Worm (Caenorhabditis elegans): Measurements from ENCODE around the gene best-5.

Gene best-5

ce11 chrIII:9667591-9668265, 22.3 kb downstream of the best-5 start, which contains the start of gene C07A9.9 (continued):
- TF ChIP-seq lin-13 (GFP tag; optimal IDR thresholded peaks at IDR 0.05) (no peak), lsy-2 (tag; optimal IDR thresholded peaks at IDR 0.05) (peak; percentile 44 to 67), lir-3 (tag; optimal IDR thresholded peaks at IDR 0.05; ENCODE audit: poor library complexity) (peak; percentile 15), nhr-20 (tag; optimal IDR thresholded peaks at IDR 0.05) (peak; percentile 79), efl-1 (optimal IDR thresholded peaks at IDR 0.05) (peak; percentile 44 to 61), efl-1 (GFP tag; optimal IDR thresholded peaks at IDR 0.05 in 1 of 2) (peak; percentile 24 to 93), hpl-2 (GFP tag; optimal IDR thresholded peaks at IDR 0.05) (no peak), egl-13 (tag; optimal IDR thresholded peaks at IDR 0.05) (peak; percentile 60), zip-4 (GFP tag; optimal IDR thresholded peaks at IDR 0.05) (no peak), F16B12.6 (tag; optimal IDR thresholded peaks at IDR 0.05) (peak; percentile 23), pag-3 (tag; optimal IDR thresholded peaks at IDR 0.05; ENCODE audit: borderline replicate concordance, insufficient read depth) (no peak), fkh-10 (GFP tag; optimal IDR thresholded peaks at IDR 0.05) (peak; percentile 26), mep-1 (tag; optimal IDR thresholded peaks at IDR 0.05) (peak; percentile 31), ztf-11 (tag; optimal IDR thresholded peaks at IDR 0.05) (peak in 1 of 2 experiments; percentile 50)

- peak; percentile 97 for TF ChIP-seq blmp-1 (tag; optimal IDR thresholded peaks at IDR 0.05)
- peak; percentile 22 for TF ChIP-seq rnt-1 (tag; optimal IDR thresholded peaks at IDR 0.05)
- peak; percentile 44 for TF ChIP-seq lin-14 (GFP tag; optimal IDR thresholded peaks at IDR 0.05)
- no peak for TF ChIP-seq aha-1 (tag; optimal IDR thresholded peaks at IDR 0.05)
- peak in 1 of 6 experiments; percentile 22 for TF ChIP-seq elt-3 (tag; optimal IDR thresholded peaks at IDR 0.05)
- TF ChIP-seq efl-1 (optimal IDR thresholded peaks at IDR 0.05): peak in 1 of 2 experiments; percentile 0
- TF ChIP-seq efl-1 (GFP tag; optimal IDR thresholded peaks at IDR 0.05 in 1 of 2): peak in 1 of 2 experiments; percentile 78
- no peak for TF ChIP-seq Y116A8C.19 (tag; optimal IDR thresholded peaks at IDR 0.05; ENCODE audit: borderline replicate concordance)
- no peak for TF ChIP-seq pag-3 (tag; optimal IDR thresholded peaks at IDR 0.05; ENCODE audit: borderline replicate concordance, insufficient read depth)
- peak in 1 of 2 experiments; percentile 46 for TF ChIP-seq mdl-1 (tag; optimal IDR thresholded peaks at IDR 0.05)
- TF ChIP-seq pax-3 (tag; optimal IDR thresholded peaks at IDR 0.05): no peak
- peak in 1 of 2 experiments; percentile 40 for TF ChIP-seq lsy-2 (tag; optimal IDR thresholded peaks at IDR 0.05)
- TF ChIP-seq dsc-1 (tag; optimal IDR thresholded peaks at IDR 0.05): peak; percentile 37
- peak; percentile 7 for TF ChIP-seq snu-23 (GFP tag; optimal IDR thresholded peaks at IDR 0.05)
Observed at ce11 chrIII:9666668-9667067, 23.4 kb downstream of the best-5 start.

ce11 chrIII:9666239-9666638, 23.8 kb downstream of the best-5 start:
- TF ChIP-seq nhr-90 (tag; optimal IDR thresholded peaks at IDR 0.05; ENCODE audit: poor library complexity): peak; percentile 47
- TF ChIP-seq hlh-17 (GFP tag; optimal IDR thresholded peaks at IDR 0.05; ENCODE audit: borderline replicate concordance): no peak
- TF ChIP-seq lsy-2 (tag; optimal IDR thresholded peaks at IDR 0.05): peak in 1 of 2 experiments; percentile 54
- TF ChIP-seq snu-23 (GFP tag; optimal IDR thresholded peaks at IDR 0.05): peak; percentile 44
- TF ChIP-seq nhr-84 (tag; optimal IDR thresholded peaks at IDR 0.05): no peak
- no peak for TF ChIP-seq lin-15B (tag; optimal IDR thresholded peaks at IDR 0.05)
- peak in 1 of 2 experiments; percentile 72 for TF ChIP-seq lin-35 (GFP tag; optimal IDR thresholded peaks at IDR 0.05)
- TF ChIP-seq blmp-1 (tag; optimal IDR thresholded peaks at IDR 0.05): no peak
- TF ChIP-seq nhr-20 (tag; optimal IDR thresholded peaks at IDR 0.05): peak; percentile 76
- TF ChIP-seq dpl-1 (GFP tag; optimal IDR thresholded peaks at IDR 0.05): peak in 1 of 3 experiments; percentile 22
- no peak for TF ChIP-seq hlh-4 (tag; optimal IDR thresholded peaks at IDR 0.05)
- TF ChIP-seq aly-2 (tag; optimal IDR thresholded peaks at IDR 0.05): no peak
- TF ChIP-seq ces-1 (GFP tag; optimal IDR thresholded peaks at IDR 0.05): no peak
- TF ChIP-seq elt-2 (tag; optimal IDR thresholded peaks at IDR 0.05): peak; percentile 41
- TF ChIP-seq unc-130 (tag; optimal IDR thresholded peaks at IDR 0.05): no peak
- no peak for TF ChIP-seq sptf-1 (tag; optimal IDR thresholded peaks at IDR 0.05)
- no peak for TF ChIP-seq egl-13 (tag; optimal IDR thresholded peaks at IDR 0.05)
- TF ChIP-seq sox-4 (tag; optimal IDR thresholded peaks at IDR 0.05): no peak
- no peak for TF ChIP-seq nhr-77 (tag; optimal IDR thresholded peaks at IDR 0.05)
- TF ChIP-seq lin-14 (GFP tag; optimal IDR thresholded peaks at IDR 0.05): peak; percentile 38
- no peak for TF ChIP-seq nhr-28 (tag; optimal IDR thresholded peaks at IDR 0.05)
- TF ChIP-seq nhr-71 (tag; optimal IDR thresholded peaks at IDR 0.05): peak; percentile 68
- no peak for TF ChIP-seq unc-30 (tag; optimal IDR thresholded peaks at IDR 0.05)
- peak; percentile 32 for TF ChIP-seq rnt-1 (tag; optimal IDR thresholded peaks at IDR 0.05)
- TF ChIP-seq elt-3 (tag; optimal IDR thresholded peaks at IDR 0.05): peak in 1 of 6 experiments; percentile 29
- no peak for TF ChIP-seq ceh-88 (GFP tag; IDR thresholded peaks at IDR 0.05)
- peak; percentile 10 for TF ChIP-seq efl-1 (optimal IDR thresholded peaks at IDR 0.05)
- peak in 1 of 2 experiments; percentile 95 for TF ChIP-seq efl-1 (GFP tag; optimal IDR thresholded peaks at IDR 0.05 in 1 of 2)
- peak; percentile 31 for TF ChIP-seq nhr-47 (tag; optimal IDR thresholded peaks at IDR 0.05)
- TF ChIP-seq mdl-1 (tag; optimal IDR thresholded peaks at IDR 0.05): peak in 1 of 2 experiments; percentile 56
- no peak for TF ChIP-seq hpl-2 (GFP tag; optimal IDR thresholded peaks at IDR 0.05)
- no peak for TF ChIP-seq sup-37 (GFP tag; optimal IDR thresholded peaks at IDR 0.05)
- peak; percentile 55 for TF ChIP-seq lin-13 (GFP tag; optimal IDR thresholded peaks at IDR 0.05)

All from whole organism, L1 larva.